Fruit fly (Drosophila melanogaster): ENCODE results near the gene CG43127.

Gene CG43127

dm6 chr3L:10658362-10659127, 33.1 kb upstream of the CG43127 start:
- TF ChIP-seq CG17801 (GFP tag; optimal IDR thresholded peaks at IDR 0.05; ENCODE audit: partially characterized antibody), result no peak

- no peak for TF ChIP-seq CG17801 (GFP tag; optimal IDR thresholded peaks at IDR 0.05; ENCODE audit: partially characterized antibody)
Measured at dm6 chr3L:10657311-10657710, 31.9 kb upstream of the CG43127 start.

dm6 chr3L:10656451-10657198, 31.2 kb upstream of the CG43127 start:
- TF ChIP-seq CG17801 (GFP tag; optimal IDR thresholded peaks at IDR 0.05; ENCODE audit: partially characterized antibody), result no peak

dm6 chr3L:10654439-10654838, 29.0 kb upstream of the CG43127 start:
- TF ChIP-seq CG17801 (GFP tag; optimal IDR thresholded peaks at IDR 0.05; ENCODE audit: partially characterized antibody), result no peak

- TF ChIP-seq CG17801 (GFP tag; optimal IDR thresholded peaks at IDR 0.05; ENCODE audit: partially characterized antibody), result no peak
Measured at dm6 chr3L:10652487-10652886, 27.1 kb upstream of the CG43127 start.

- TF ChIP-seq CG17801 (GFP tag; optimal IDR thresholded peaks at IDR 0.05; ENCODE audit: partially characterized antibody), result no peak
Measured at dm6 chr3L:10651271-10651670, 25.9 kb upstream of the CG43127 start.

- TF ChIP-seq CG17801 (GFP tag; optimal IDR thresholded peaks at IDR 0.05; ENCODE audit: partially characterized antibody), result no peak
Measured at dm6 chr3L:10648431-10648830, 23.0 kb upstream of the CG43127 start.

dm6 chr3L:10647158-10647557, 21.8 kb upstream of the CG43127 start:
- no peak for TF ChIP-seq CG17801 (GFP tag; optimal IDR thresholded peaks at IDR 0.05; ENCODE audit: partially characterized antibody)

- no peak for TF ChIP-seq CG17801 (GFP tag; optimal IDR thresholded peaks at IDR 0.05; ENCODE audit: partially characterized antibody)
Measured at dm6 chr3L:10645965-10646364, 20.6 kb upstream of the CG43127 start.

- no peak for TF ChIP-seq CG17801 (GFP tag; optimal IDR thresholded peaks at IDR 0.05; ENCODE audit: partially characterized antibody)
Measured at dm6 chr3L:10643228-10643627, 17.8 kb upstream of the CG43127 start, which contains the start of gene CG14153. TSS of gene CG14153 (plus strand) at chr3L:10643528.

- no peak for TF ChIP-seq CG17801 (GFP tag; optimal IDR thresholded peaks at IDR 0.05; ENCODE audit: partially characterized antibody)
Measured at dm6 chr3L:10641589-10641988, 16.2 kb upstream of the CG43127 start, which contains the start of gene CG14154. TSS of gene CG14154 (plus strand) at chr3L:10641889.

- no peak for TF ChIP-seq CG17801 (GFP tag; optimal IDR thresholded peaks at IDR 0.05; ENCODE audit: partially characterized antibody)
Measured at dm6 chr3L:10639440-10639839, 14.0 kb upstream of the CG43127 start, which contains the start of gene CG18628. TSS of gene CG18628 (plus strand) at chr3L:10639740.

- TF ChIP-seq CG17801 (GFP tag; optimal IDR thresholded peaks at IDR 0.05; ENCODE audit: partially characterized antibody), result peak; percentile 96
Measured at dm6 chr3L:10637819-10638218, 12.4 kb upstream of the CG43127 start, which contains the start of gene Cnep1r2. TSS of gene Cnep1r2 (plus strand) at chr3L:10638146.

- no peak for TF ChIP-seq CG17801 (GFP tag; optimal IDR thresholded peaks at IDR 0.05; ENCODE audit: partially characterized antibody)
Measured at dm6 chr3L:10630885-10631359, 5.5 kb upstream of the CG43127 start, which contains the start of the genes CG42535, CG34001 and hay. TSS of gene CG42535 (minus strand) at chr3L:10630935. TSS of gene CG34001 (plus strand) at chr3L:10631079. TSS of gene hay (plus strand) at chr3L:10631079.

- no peak for TF ChIP-seq CG17801 (GFP tag; optimal IDR thresholded peaks at IDR 0.05; ENCODE audit: partially characterized antibody)
Measured at dm6 chr3L:10629969-10630368, 4.6 kb upstream of the CG43127 start, which contains the start of gene CG42536. TSS of gene CG42536 (minus strand) at chr3L:10630069.

All from ovary, adult (tissue).